Worm (Caenorhabditis elegans) whole organism, midembryonic: ENCODE measurements around the gene eif-3.G.

Source experiments
- T22C8.4 ChIP-seq: fragments of 200-800 bp; sonication (Bioruptor generic); IDR thresholded peaks from 2 replicates; pipeline ENCODE4 v1.3.6; 2022; ENCODE audit warnings: missing genetic modification characterization, missing compliant biosample characterization
- cog-1 ChIP-seq: sonication (generic microtip); optimal IDR thresholded peaks from 2 replicates; lab custom pipeline; 2016; ENCODE audit warnings: missing genetic modification characterization, missing compliant biosample characterization
- flt-1 ChIP-seq: fragments of 200-800 bp; sonication (Bioruptor generic); IDR thresholded peaks from 2 replicates; pipeline ENCODE4 v1.3.6; 2022; ENCODE audit warnings: missing genetic modification characterization, missing compliant biosample characterization
- klf-2 ChIP-seq: fragments of 200-800 bp; sonication (Bioruptor generic); conservative IDR thresholded peaks from 2 replicates; pipeline ENCODE4 v1.3.6; 2022; ENCODE audit warnings: missing genetic modification reagents, missing genetic modification characterization, missing compliant biosample characterization
- med-1 ChIP-seq: sonication (generic microtip); optimal IDR thresholded peaks from 2 replicates; lab custom pipeline; 2017; ENCODE audit warnings: missing genetic modification characterization, mild to moderate bottlenecking, missing compliant biosample characterization, antibody characterized with exemption, missing genetic modification reagents; ENCODE audit not compliant: insufficient read depth
- ref-1 ChIP-seq: fragments of 200-800 bp; sonication (Bioruptor generic); conservative IDR thresholded peaks from 2 replicates; pipeline ENCODE4 v1.3.6; 2022; ENCODE audit warnings: missing genetic modification reagents, missing genetic modification characterization, missing compliant biosample characterization
- tab-1 ChIP-seq: fragments of 200-800 bp; sonication (Bioruptor generic); IDR thresholded peaks from 2 replicates; pipeline ENCODE4 v1.3.6; 2022; ENCODE audit warnings: missing genetic modification characterization, missing compliant biosample characterization
- ztf-23 ChIP-seq: fragments of 200-800 bp; sonication (Bioruptor generic); IDR thresholded peaks from 2 replicates; pipeline ENCODE4 v1.3.6; 2022; ENCODE audit warnings: missing genetic modification reagents, missing genetic modification characterization, missing compliant biosample characterization
- ztf-29 ChIP-seq: fragments of 200-800 bp; sonication (Bioruptor generic); IDR thresholded peaks from 2 replicates; pipeline ENCODE4 v1.3.6; 2022; ENCODE audit warnings: missing genetic modification reagents, missing genetic modification characterization, missing compliant biosample characterization

eif-3.G gene

DNA sequence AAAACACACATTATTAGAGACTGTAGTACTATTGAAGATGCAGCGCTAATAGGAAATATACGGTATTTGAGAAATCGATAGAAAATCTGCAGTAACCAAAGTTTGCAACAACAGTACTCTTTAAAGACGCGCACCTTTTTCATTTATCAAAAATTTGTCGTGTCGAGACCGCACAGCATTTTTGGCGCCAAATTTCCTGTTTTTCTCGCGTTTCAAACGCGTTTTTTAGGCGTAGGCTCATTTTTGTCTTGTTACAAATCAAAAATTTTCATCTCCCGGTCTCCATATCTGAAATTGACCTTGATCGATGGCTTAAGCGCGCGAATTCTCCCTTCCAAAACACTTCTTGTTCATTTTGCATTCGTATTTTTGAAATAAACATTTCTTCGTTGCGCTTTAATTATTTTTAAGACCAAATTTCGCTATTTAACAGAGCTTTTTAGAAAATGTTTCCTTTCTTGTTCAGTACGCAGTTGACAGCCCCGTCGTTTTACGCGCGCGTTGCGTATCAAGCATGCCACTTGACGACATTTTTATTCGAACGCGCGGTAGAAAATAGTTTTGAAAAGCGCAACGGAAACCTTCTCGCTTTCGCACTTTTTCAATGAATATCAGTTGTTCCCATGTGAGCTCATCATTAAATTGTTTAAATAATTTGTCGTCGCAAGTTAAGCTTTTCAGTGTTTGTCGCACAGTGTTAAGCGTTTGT lies 14.3 kb downstream of the eif-3.G start:
- TF ChIP-seq cog-1 (tag; lab: Kevin White, UChicago) = no peak
- no peak for TF ChIP-seq klf-2 (GFP tag; lab: Robert Waterston, UW)
- no peak for TF ChIP-seq ztf-29 (GFP tag; lab: Robert Waterston, UW)
- no peak for TF ChIP-seq med-1 (GFP tag; lab: Kevin White, UChicago)
- no peak for TF ChIP-seq flt-1 (GFP tag; lab: Robert Waterston, UW)
- TF ChIP-seq ref-1 (GFP tag; lab: Robert Waterston, UW) = no peak
- no peak for TF ChIP-seq tab-1 (GFP tag; lab: Robert Waterston, UW)
- no peak for TF ChIP-seq ztf-23 (GFP tag; lab: Robert Waterston, UW)
- no peak for TF ChIP-seq T22C8.4 (GFP tag; lab: Robert Waterston, UW)

DNA sequence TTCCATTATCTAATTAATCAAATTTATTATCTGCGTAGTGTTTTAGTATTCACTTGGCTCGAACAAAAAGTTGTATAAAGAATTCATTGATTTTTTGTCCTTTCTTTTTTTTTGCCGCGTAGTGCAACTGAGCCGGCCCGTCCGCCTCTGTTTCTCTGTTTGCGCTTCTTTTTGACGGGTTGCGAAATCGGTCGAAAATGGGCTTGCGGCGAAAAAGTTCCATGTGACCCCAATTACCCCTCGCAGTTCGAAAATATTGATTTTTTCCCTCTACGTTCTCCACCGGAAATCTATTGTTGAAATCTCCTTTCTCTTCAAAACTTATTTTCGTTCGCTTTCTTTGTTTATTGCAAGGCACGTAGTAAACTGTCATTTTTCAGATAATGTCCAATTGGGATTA lies 14.9 kb downstream of the eif-3.G start, which contains the start of gene zyg-9:
zyg-9 (plus strand) TSS at position 381 of the 400 bp plus-strand sequence.
- TF ChIP-seq ref-1 (GFP tag; lab: Robert Waterston, UW) (no peak), T22C8.4 (GFP tag; lab: Robert Waterston, UW) (0 out of 2 replicates have a peak, but pooled peaks have one; percentile 14)

DNA sequence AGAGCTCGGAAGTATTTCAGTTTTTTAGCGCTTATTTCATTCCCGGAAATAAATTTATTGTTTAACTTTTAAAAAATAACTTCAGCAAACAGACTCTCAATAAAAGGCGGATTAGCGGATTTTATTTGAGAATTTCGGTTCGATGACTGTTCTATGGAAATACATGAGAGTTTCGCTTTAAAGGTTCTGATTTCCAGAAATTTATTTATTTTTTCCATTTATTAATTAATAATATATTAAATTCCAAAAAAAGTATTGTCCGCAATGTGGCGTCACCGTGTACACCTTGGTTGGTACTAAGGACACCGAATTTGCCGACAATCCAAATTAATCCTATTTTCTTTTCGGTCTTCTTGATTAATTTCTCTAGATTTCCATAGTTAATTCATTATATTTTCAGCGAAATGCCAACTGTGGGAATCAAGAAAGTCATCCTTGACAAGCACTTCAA lies 21.9 kb downstream of the eif-3.G start, which contains the start of gene fars-3:
fars-3 (plus strand) TSS at position 401 of the 451 bp plus-strand sequence.
- TF ChIP-seq T22C8.4 (GFP tag; lab: Robert Waterston, UW) = no peak
- TF ChIP-seq ztf-29 (GFP tag; lab: Robert Waterston, UW) = no peak
- TF ChIP-seq flt-1 (GFP tag; lab: Robert Waterston, UW) = 0 out of 2 replicates have a peak, but pooled peaks have one; percentile 49
- no peak for TF ChIP-seq ref-1 (GFP tag; lab: Robert Waterston, UW)
- no peak for TF ChIP-seq cog-1 (tag; lab: Kevin White, UChicago)
- no peak for TF ChIP-seq tab-1 (GFP tag; lab: Robert Waterston, UW)
- no peak for TF ChIP-seq med-1 (GFP tag; lab: Kevin White, UChicago)
- no peak for TF ChIP-seq ztf-23 (GFP tag; lab: Robert Waterston, UW)
- TF ChIP-seq klf-2 (GFP tag; lab: Robert Waterston, UW) = no peak

DNA sequence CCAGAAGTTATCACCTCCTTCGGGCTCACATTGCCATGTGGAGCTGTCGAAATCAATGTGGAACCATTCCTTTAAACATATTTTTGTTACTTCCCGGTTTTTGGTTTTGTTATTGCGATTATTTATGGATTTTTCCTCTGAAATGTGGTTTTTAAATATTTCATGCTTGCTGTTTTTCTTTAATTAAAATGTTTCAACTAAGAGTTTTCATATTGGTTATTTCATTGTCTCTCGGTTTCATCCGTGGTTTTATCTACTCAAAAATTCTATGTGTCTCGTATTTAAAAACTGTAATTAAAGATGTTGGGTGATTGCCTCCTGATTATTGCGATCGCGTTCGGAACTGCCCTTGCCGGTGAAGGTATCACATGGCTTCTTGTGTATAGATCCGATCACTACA lies 24.3 kb downstream of the eif-3.G start, which contains the start of gene F22B5.10:
F22B5.10 (plus strand) TSS at position 301 of the 400 bp plus-strand sequence.
- TF ChIP-seq ztf-29 (GFP tag; lab: Robert Waterston, UW) (no peak), klf-2 (GFP tag; lab: Robert Waterston, UW) (no peak), tab-1 (GFP tag; lab: Robert Waterston, UW) (no peak), ref-1 (GFP tag; lab: Robert Waterston, UW) (no peak), flt-1 (GFP tag; lab: Robert Waterston, UW) (no peak), cog-1 (tag; lab: Kevin White, UChicago) (no peak), ztf-23 (GFP tag; lab: Robert Waterston, UW) (no peak), T22C8.4 (GFP tag; lab: Robert Waterston, UW) (no peak), med-1 (GFP tag; lab: Kevin White, UChicago) (no peak)

DNA sequence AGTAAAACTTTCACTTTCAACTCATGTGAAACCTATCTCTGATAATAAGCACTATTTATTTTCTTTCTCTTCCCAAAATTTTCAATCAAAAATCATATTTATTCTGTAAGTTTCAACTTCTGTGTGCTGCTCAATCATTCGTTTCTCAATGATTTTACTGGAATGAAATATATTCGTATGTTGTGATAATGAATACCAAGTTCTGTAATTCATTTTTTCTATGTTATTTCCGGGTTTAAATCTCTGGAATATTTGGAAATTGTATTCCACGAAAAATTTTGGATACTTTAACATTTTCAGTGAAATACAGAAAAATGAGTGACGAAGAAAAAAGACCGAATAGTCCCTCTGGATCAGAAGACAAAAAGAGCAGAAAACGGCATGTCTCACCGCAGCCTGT lies 25.2 kb downstream of the eif-3.G start, which contains the start of gene M05D6.2:
M05D6.2 (plus strand) TSS at position 301 of the 400 bp plus-strand sequence.
- no peak for TF ChIP-seq ztf-29 (GFP tag; lab: Robert Waterston, UW)
- TF ChIP-seq ref-1 (GFP tag; lab: Robert Waterston, UW) = no peak
- no peak for TF ChIP-seq cog-1 (tag; lab: Kevin White, UChicago)
- TF ChIP-seq klf-2 (GFP tag; lab: Robert Waterston, UW) = no peak
- no peak for TF ChIP-seq flt-1 (GFP tag; lab: Robert Waterston, UW)
- TF ChIP-seq tab-1 (GFP tag; lab: Robert Waterston, UW) = no peak
- no peak for TF ChIP-seq ztf-23 (GFP tag; lab: Robert Waterston, UW)
- TF ChIP-seq med-1 (GFP tag; lab: Kevin White, UChicago) = no peak

DNA sequence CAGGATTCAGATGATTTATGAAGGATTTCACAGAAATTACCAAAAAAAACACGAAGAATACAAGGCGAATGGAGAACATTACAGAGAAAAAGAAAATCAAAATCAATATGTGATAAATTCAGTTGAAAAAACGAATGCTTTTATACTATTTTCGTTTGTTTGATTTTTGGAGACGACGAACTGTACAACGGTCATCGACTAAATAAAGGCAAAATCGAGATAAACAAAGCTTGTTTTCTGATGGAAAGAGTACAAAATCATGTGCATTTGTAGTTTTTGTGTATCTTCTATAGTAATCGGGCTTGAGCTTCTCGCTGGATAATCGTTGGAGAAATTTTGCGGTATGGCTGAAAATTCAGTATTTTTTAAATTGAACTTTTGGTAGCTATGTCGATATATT lies 28.6 kb downstream of the eif-3.G start, which contains the start of gene M05D6.8:
M05D6.8 (minus strand) TSS at position 101 of the 400 bp plus-strand sequence.
- TF ChIP-seq cog-1 (tag; lab: Kevin White, UChicago) = no peak

DNA sequence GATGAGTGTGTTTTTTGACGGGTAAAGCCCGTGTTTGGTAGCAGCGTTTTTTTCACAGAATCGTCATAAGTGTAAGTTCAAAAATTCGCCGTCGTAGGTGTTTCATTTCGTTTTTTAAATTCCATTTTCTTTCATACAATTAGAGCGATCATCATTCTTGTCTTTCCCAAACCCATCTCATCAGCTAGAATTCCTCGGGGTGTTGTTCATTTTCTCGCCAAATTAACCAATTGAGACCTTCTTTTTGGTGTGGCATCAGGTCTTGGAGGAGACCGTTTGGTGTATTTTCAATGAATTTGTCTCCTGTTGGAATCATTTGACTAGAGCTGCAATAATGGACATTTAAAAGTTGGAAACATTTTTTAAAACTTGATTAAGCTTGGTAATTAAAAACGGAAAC lies 30.3 kb downstream of the eif-3.G start:
- no peak for TF ChIP-seq ztf-23 (GFP tag; lab: Robert Waterston, UW)
- no peak for TF ChIP-seq ztf-29 (GFP tag; lab: Robert Waterston, UW)
- TF ChIP-seq T22C8.4 (GFP tag; lab: Robert Waterston, UW) = no peak

DNA sequence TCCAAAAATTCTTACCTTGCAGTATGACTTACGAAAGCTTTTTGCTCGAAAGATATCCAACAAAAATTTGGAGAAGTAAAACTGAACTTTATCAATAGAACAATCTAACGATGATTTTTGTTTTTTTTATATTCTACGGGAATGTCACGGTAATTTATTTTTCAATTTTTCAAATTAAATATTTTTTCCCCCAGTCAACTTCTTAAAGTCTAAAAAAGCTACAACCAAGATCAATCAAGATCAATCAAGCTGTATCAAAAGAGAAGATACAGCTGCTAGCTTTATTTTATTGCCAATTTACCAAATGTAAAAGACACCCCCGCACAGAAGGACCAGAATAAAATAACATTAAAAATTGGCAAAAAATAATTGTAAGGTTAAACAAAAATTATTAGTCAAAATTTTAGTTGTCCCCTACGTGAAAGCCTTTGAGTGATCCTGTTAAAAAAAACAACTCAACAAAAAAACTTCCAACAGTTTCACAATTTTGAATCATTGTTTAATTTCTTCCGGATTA lies 32.8 kb downstream of the eif-3.G start, which contains the start of the genes M05D6.1 and M05D6.3:
M05D6.1 (minus strand) TSS at position 101 of the 517 bp plus-strand sequence.
M05D6.3 (plus strand) TSS at position 467 of the 517 bp plus-strand sequence.
- TF ChIP-seq klf-2 (GFP tag; lab: Robert Waterston, UW) (no peak), ztf-29 (GFP tag; lab: Robert Waterston, UW) (no peak), ztf-23 (GFP tag; lab: Robert Waterston, UW) (no peak), med-1 (GFP tag; lab: Kevin White, UChicago) (no peak), ref-1 (GFP tag; lab: Robert Waterston, UW) (no peak), flt-1 (GFP tag; lab: Robert Waterston, UW) (no peak), tab-1 (GFP tag; lab: Robert Waterston, UW) (no peak), T22C8.4 (GFP tag; lab: Robert Waterston, UW) (no peak), cog-1 (tag; lab: Kevin White, UChicago) (no peak)

DNA sequence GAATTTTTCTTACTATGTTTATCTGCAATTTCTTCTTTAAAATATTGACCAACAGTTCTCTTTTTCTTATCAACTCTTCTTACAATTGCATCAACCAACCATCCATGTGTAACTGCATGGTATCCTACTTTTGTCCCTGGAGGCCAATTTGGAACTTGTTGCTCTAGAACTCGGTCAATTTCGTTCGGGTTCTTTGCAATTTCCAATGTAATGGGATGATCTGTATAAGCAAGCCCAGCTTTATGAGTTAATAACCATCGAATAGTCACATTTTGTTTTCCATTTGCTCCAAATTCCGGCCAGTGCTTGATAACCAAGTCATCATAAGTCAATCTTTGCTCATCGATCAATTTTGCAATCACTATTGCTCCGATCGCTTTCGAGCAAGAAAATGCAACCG lies 36.8 kb downstream of the eif-3.G start:
- TF ChIP-seq tab-1 (GFP tag; lab: Robert Waterston, UW) (no peak), T22C8.4 (GFP tag; lab: Robert Waterston, UW) (no peak), ztf-29 (GFP tag; lab: Robert Waterston, UW) (no peak), med-1 (GFP tag; lab: Kevin White, UChicago) (no peak), klf-2 (GFP tag; lab: Robert Waterston, UW) (no peak), ref-1 (GFP tag; lab: Robert Waterston, UW) (no peak), cog-1 (tag; lab: Kevin White, UChicago) (no peak), ztf-23 (GFP tag; lab: Robert Waterston, UW) (no peak), flt-1 (GFP tag; lab: Robert Waterston, UW) (no peak)
